Worm (Caenorhabditis elegans) whole organism, L2 larva: ENCODE measurements around the gene Y6E2A.7.
A peak's percentile ranks its signal among the peaks of the same experiment; 100 is the strongest.

ENCODE experiments used
- C34F6.9 ChIP-seq: fragments of 150-350 bp; optimal IDR thresholded peaks from 2 replicates; lab custom pipeline; 2014; ENCODE audit warnings: missing biosample characterization, missing genetic modification characterization
- R02D3.7 ChIP-seq: fragments of 150-350 bp; optimal IDR thresholded peaks from 2 replicates; lab custom pipeline; 2014; ENCODE audit warnings: missing biosample characterization, missing genetic modification characterization
- aly-2 ChIP-seq: fragments of 150-350 bp; optimal IDR thresholded peaks from 2 replicates; lab custom pipeline; 2014; ENCODE audit warnings: missing biosample characterization, missing genetic modification characterization
- ama-1 ChIP-seq: fragments of 150-350 bp; optimal IDR thresholded peaks from 2 replicates; lab custom pipeline; 2018; ENCODE audit warnings: inconsistent platforms
- blmp-1 ChIP-seq: sonication (generic microtip); optimal IDR thresholded peaks from 2 replicates; lab custom pipeline; 2017; ENCODE audit warnings: missing genetic modification characterization, mild to moderate bottlenecking, missing compliant biosample characterization, antibody characterized with exemption, moderate library complexity; ENCODE audit not compliant: insufficient read depth
- ceh-16 ChIP-seq: fragments of 150-350 bp; optimal IDR thresholded peaks from 2 replicates; lab custom pipeline; 2014; ENCODE audit warnings: missing biosample characterization, missing genetic modification characterization
- ceh-82 ChIP-seq: fragments of 150-350 bp; optimal IDR thresholded peaks from 2 replicates; lab custom pipeline; 2014; ENCODE audit warnings: missing biosample characterization, missing genetic modification characterization
- crh-2 ChIP-seq: sonication (generic microtip); optimal IDR thresholded peaks from 2 replicates; lab custom pipeline; 2017; ENCODE audit warnings: missing biosample characterization, missing genetic modification characterization
- dmd-4 ChIP-seq: sonication (generic microtip); optimal IDR thresholded peaks from 2 replicates; lab custom pipeline; 2017; ENCODE audit warnings: missing biosample characterization, missing genetic modification characterization
- egl-27 ChIP-seq: sonication (generic microtip); optimal IDR thresholded peaks from 3 replicates; lab custom pipeline; 2017; ENCODE audit warnings: missing biosample characterization, missing genetic modification reagents, missing genetic modification characterization
- fos-1 ChIP-seq: fragments of 150-350 bp; optimal IDR thresholded peaks from 2 replicates; lab custom pipeline; 2014; ENCODE audit warnings: missing biosample characterization, missing genetic modification characterization
- lin-11 ChIP-seq: fragments of 150-350 bp; sonication (generic microtip); optimal IDR thresholded peaks from 2 replicates; lab custom pipeline; 2014; ENCODE audit warnings: missing biosample characterization, missing genetic modification characterization, inconsistent platforms, mixed read lengths
- lin-39 ChIP-seq: fragments of 150-350 bp; optimal IDR thresholded peaks from 2 replicates; lab custom pipeline; 2014; ENCODE audit warnings: missing biosample characterization, missing genetic modification reagents, missing genetic modification characterization
- lsy-2 ChIP-seq, 2 experiments: fragments of 150-350 bp in 1 of 2; sonication (generic microtip) in 1 of 2; optimal IDR thresholded peaks; 2 replicates each; lab custom pipeline; 2014 to 2017; ENCODE audit warnings: missing biosample characterization in 2 of 2, missing genetic modification characterization in 2 of 2
- mdl-1 ChIP-seq, 2 experiments: fragments of 150-350 bp in 1 of 2; sonication (generic microtip) in 1 of 2; optimal IDR thresholded peaks; 2 replicates each; lab custom pipeline; 2017; ENCODE audit warnings: missing biosample characterization in 2 of 2, missing genetic modification characterization in 2 of 2
- nhr-10 ChIP-seq: sonication (generic microtip); optimal IDR thresholded peaks from 2 replicates; lab custom pipeline; 2017; ENCODE audit warnings: missing biosample characterization, missing genetic modification characterization
- nhr-129 ChIP-seq: fragments of 150-350 bp; optimal IDR thresholded peaks from 2 replicates; lab custom pipeline; 2014; ENCODE audit warnings: missing biosample characterization, missing genetic modification characterization
- nhr-237 ChIP-seq: fragments of 150-350 bp; optimal IDR thresholded peaks from 2 replicates; lab custom pipeline; 2014; ENCODE audit warnings: missing biosample characterization, missing genetic modification characterization
- nhr-77 ChIP-seq: fragments of 150-350 bp; optimal IDR thresholded peaks from 2 replicates; lab custom pipeline; 2014; ENCODE audit warnings: missing biosample characterization, missing genetic modification characterization
- sem-4 ChIP-seq: fragments of 150-350 bp; optimal IDR thresholded peaks from 2 replicates; lab custom pipeline; 2014; ENCODE audit warnings: missing biosample characterization, missing genetic modification reagents, missing genetic modification characterization
- sma-9 ChIP-seq, 2 experiments: fragments of 150-350 bp in 1 of 2; sonication (generic microtip) in 1 of 2; optimal IDR thresholded peaks; 2 replicates each; lab custom pipeline; 2014 to 2016; ENCODE audit warnings: missing genetic modification characterization in 2 of 2, mild to moderate bottlenecking in 1 of 2, missing biosample characterization in 1 of 2, missing compliant biosample characterization in 1 of 2, missing genetic modification reagents in 1 of 2, moderate library complexity in 1 of 2
- snpc-4 ChIP-seq: fragments of 150-350 bp; optimal IDR thresholded peaks from 2 replicates; lab custom pipeline; 2014; ENCODE audit warnings: missing biosample characterization, missing genetic modification characterization
- unc-55 ChIP-seq: fragments of 150-350 bp; sonication (generic microtip); optimal IDR thresholded peaks from 3 replicates; lab custom pipeline; 2014; ENCODE audit warnings: missing biosample characterization, missing genetic modification reagents, missing genetic modification characterization
- unc-62 ChIP-seq: fragments of 150-350 bp; optimal IDR thresholded peaks from 2 replicates; lab custom pipeline; 2014; ENCODE audit warnings: missing biosample characterization, missing genetic modification reagents, missing genetic modification characterization
- zag-1 ChIP-seq: fragments of 150-350 bp; optimal IDR thresholded peaks from 2 replicates; lab custom pipeline; 2014; ENCODE audit warnings: missing biosample characterization, missing genetic modification characterization
- ztf-11 ChIP-seq: sonication (generic microtip); optimal IDR thresholded peaks from 2 replicates; lab custom pipeline; 2017; ENCODE audit warnings: missing biosample characterization, missing genetic modification characterization
- ztf-4 ChIP-seq: fragments of 150-350 bp; optimal IDR thresholded peaks from 2 replicates; lab custom pipeline; 2014; ENCODE audit warnings: missing biosample characterization, missing genetic modification characterization

The Y6E2A.7 gene

DNA sequence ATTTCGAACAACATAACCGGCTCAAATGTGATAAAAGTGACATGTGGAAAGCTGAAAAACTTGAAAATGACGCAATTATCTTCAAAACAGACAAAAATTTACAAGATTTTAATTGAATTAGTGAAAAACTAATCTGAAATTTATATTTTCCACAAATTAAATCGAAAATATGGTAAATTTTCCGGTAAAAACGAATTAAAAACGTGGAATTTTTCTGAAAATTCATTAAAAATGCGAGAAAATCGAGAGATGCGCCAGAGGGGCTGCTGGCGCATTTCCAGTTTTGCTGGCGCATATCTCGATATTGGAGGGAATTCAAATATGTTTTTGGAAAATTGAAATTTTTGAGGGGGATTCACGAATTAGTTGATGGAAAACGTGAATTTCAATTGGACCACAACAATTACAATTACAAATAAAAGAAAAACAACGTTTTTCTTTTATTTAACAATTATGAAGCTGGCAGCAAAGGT is 46.5 kb downstream of the Y6E2A.7 start, which contains the start of the genes haf-3 and F57A10.2 (continued):
- peak; percentile 68 for TF ChIP-seq nhr-77 (tag; lab: Kevin White, UChicago)
- peak; percentile 80 for TF ChIP-seq nhr-237
- TF ChIP-seq lsy-2 (tag; optimal IDR thresholded peaks at IDR 0.05; lab: Kevin White, UChicago): peak; percentile 92 to 96
- peak; percentile 87 for TF ChIP-seq snpc-4 (tag; lab: Kevin White, UChicago)
- peak; percentile 72 for TF ChIP-seq R02D3.7 (tag; lab: Kevin White, UChicago)
- peak; percentile 64 for TF ChIP-seq lin-11 (tag; lab: Kevin White, UChicago)
- peak; percentile 9 for TF ChIP-seq blmp-1 (tag; lab: Kevin White, UChicago)
- TF ChIP-seq ama-1 (lab: Kevin White, UChicago): peak; percentile 60
- TF ChIP-seq crh-2 (tag; lab: Kevin White, UChicago): peak; percentile 94
- TF ChIP-seq aly-2 (tag; lab: Kevin White, UChicago): no peak
- TF ChIP-seq fos-1 (tag; lab: Kevin White, UChicago): peak; percentile 57
- TF ChIP-seq ceh-82 (tag; lab: Kevin White, UChicago): peak; percentile 78
- TF ChIP-seq ceh-16 (tag; lab: Kevin White, UChicago): peak; percentile 60
- peak; percentile 84 for TF ChIP-seq ztf-4
- peak; percentile 33 for TF ChIP-seq unc-62
- TF ChIP-seq zag-1 (tag; lab: Kevin White, UChicago): peak; percentile 67
- TF ChIP-seq nhr-10 (tag; lab: Kevin White, UChicago): peak; percentile 81
- peak; percentile 94 for TF ChIP-seq unc-55 (GFP tag; lab: Kevin White, UChicago)
- peak; percentile 92 for TF ChIP-seq egl-27 (tag; lab: Kevin White, UChicago)

DNA sequence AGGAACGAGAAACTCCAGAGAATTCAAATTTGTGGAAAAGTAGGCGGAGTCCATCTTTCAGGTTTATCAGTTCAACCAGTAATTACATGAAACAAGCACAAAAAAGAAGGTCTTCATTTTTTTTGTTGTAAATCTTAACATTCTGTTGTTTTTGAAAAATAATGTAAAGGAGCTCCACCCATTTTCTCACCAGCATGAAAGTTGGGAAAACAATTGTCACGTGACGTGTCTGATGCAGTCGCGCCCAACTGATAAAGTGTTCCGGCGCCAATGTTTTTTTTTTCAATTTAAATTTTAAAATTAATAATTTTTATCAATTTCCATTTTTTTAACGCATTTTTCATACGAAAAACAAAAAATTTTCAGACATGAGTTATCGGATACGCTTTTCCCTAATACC is 49.4 kb downstream of the Y6E2A.7 start, which contains the start of gene F57A10.4:
Gene F57A10.4, plus strand, starts transcription at position 367 of the 400 bp plus-strand sequence.
- TF ChIP-seq nhr-129 (tag; lab: Kevin White, UChicago) (no peak), lin-39 (tag; lab: Kevin White, UChicago) (no peak), nhr-10 (tag; lab: Kevin White, UChicago) (no peak), dmd-4 (tag; lab: Kevin White, UChicago) (no peak), fos-1 (tag; lab: Kevin White, UChicago) (no peak), sma-9 (GFP tag; optimal IDR thresholded peaks at IDR 0.05; lab: Kevin White, UChicago) (no peak), sma-9 (tag; optimal IDR thresholded peaks at IDR 0.05; lab: Kevin White, UChicago) (no peak), C34F6.9 (tag; lab: Kevin White, UChicago) (no peak), sem-4 (tag; lab: Kevin White, UChicago) (no peak), mdl-1 (tag; optimal IDR thresholded peaks at IDR 0.05; lab: Kevin White, UChicago) (no peak), ztf-11 (no peak)
